Worm (Caenorhabditis elegans) whole organism, midembryonic: ENCODE data around the gene fbxa-27.

Experiments used
- T22C8.4 ChIP-seq: fragments of 200-800 bp; sonication (Bioruptor generic); IDR thresholded peaks from 2 replicates; pipeline ENCODE4 v1.3.6; 2022; ENCODE audit warnings: missing genetic modification characterization, missing compliant biosample characterization
- klf-2 ChIP-seq: fragments of 200-800 bp; sonication (Bioruptor generic); conservative IDR thresholded peaks from 2 replicates; pipeline ENCODE4 v1.3.6; 2022; ENCODE audit warnings: missing genetic modification reagents, missing genetic modification characterization, missing compliant biosample characterization
- med-1 ChIP-seq: sonication (generic microtip); optimal IDR thresholded peaks from 2 replicates; lab custom pipeline; 2017; ENCODE audit warnings: missing genetic modification characterization, mild to moderate bottlenecking, missing compliant biosample characterization, antibody characterized with exemption, missing genetic modification reagents; ENCODE audit not compliant: insufficient read depth
- ztf-23 ChIP-seq: fragments of 200-800 bp; sonication (Bioruptor generic); IDR thresholded peaks from 2 replicates; pipeline ENCODE4 v1.3.6; 2022; ENCODE audit warnings: missing genetic modification reagents, missing genetic modification characterization, missing compliant biosample characterization

DNA sequence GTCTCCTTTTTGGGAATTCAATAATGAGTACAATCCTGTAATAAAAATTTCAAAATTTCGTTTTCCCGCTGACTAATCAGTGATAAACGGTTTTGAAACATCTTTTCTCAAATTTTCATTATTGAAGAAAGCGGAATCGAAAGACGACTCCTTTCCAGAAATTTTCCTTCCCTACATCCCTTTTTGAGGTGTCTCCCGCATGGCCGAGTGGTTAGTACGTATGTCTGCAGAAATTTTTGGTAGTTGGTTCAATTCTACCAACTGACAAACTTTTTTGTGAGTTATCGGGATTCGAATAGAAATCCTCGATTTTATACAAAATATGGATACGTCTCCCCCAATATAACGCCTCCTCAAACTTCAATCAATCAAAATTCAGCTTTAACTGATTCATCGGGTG lies 11.8 kb downstream of the fbxa-27 start:
- TF ChIP-seq klf-2 (GFP tag; lab: Robert Waterston, UW): no peak
- TF ChIP-seq T22C8.4 (GFP tag; lab: Robert Waterston, UW): no peak
- TF ChIP-seq ztf-23 (GFP tag; lab: Robert Waterston, UW): no peak
- no peak for TF ChIP-seq med-1 (GFP tag; lab: Kevin White, UChicago)
